Worm (Caenorhabditis elegans): ENCODE data around the gene W07G4.2.
A peak's percentile ranks its signal among the peaks of the same experiment; 100 is the strongest.

The W07G4.2 gene

DNA sequence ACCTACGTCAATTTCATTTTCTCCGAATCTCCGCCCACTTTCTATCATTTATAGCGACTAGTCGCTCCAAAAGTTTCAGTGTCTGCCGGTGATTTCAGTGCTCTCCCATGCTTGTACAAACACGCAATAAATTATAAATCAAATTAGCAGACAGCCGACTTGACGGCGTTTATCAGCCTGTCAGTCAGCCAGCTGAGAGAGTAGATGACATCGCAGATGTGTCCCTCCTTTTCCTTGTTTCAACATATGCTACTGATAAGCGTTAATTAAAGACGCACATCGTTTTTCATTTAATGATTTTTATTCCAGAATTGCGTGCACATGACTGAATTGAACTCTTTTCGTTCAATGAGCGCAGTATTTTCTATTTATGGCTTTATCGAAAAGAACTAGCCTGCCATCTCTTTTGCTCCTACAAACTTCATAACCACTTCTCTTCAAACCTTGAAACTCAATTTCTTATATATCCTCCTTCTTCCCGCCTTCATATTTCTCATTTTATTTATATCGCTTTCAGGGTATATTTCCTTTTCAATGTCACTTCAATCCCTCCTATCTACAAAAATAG lies 6.9 kb upstream of the W07G4.2 start, which contains the start of gene lap-2 (continued):
- peak; percentile 69 for TF ChIP-seq lin-13 (GFP tag; optimal IDR thresholded peaks at IDR 0.05)
- 0 out of 2 replicates have a peak, but pooled peaks have one; percentile 44 for TF ChIP-seq mdt-29 (GFP tag; IDR thresholded peaks at IDR 0.05)
- no peak for TF ChIP-seq zfp-2 (tag; optimal IDR thresholded peaks at IDR 0.05)
- TF ChIP-seq F49E8.2 (tag; optimal IDR thresholded peaks at IDR 0.05; ENCODE audit: borderline replicate concordance) = no peak
- no peak for TF ChIP-seq unc-130 (GFP tag; optimal IDR thresholded peaks at IDR 0.05)
- TF ChIP-seq ZK546.5 (tag; optimal IDR thresholded peaks at IDR 0.05) = no peak
- no peak for TF ChIP-seq unc-39 (tag; optimal IDR thresholded peaks at IDR 0.05)
- no peak; the same call in 1 of the 2 replicates for TF ChIP-seq lin-38 (GFP tag; IDR thresholded peaks at IDR 0.05)
- TF ChIP-seq ces-1 (GFP tag; optimal IDR thresholded peaks at IDR 0.05) = no peak
- TF ChIP-seq nhr-48 (tag; optimal IDR thresholded peaks at IDR 0.05) = peak; percentile 65
- TF ChIP-seq hlh-11 (tag; optimal IDR thresholded peaks at IDR 0.05) = peak; percentile 90
- TF ChIP-seq arid-1 (GFP tag; conservative IDR thresholded peaks at IDR 0.05) = no peak
- TF ChIP-seq mxl-2 (GFP tag; conservative IDR thresholded peaks at IDR 0.05) = no peak
- no peak for TF ChIP-seq nhr-25 (tag; optimal IDR thresholded peaks at IDR 0.05; ENCODE audit: borderline replicate concordance, insufficient read depth)
- TF ChIP-seq mep-1 (tag; optimal IDR thresholded peaks at IDR 0.05) = no peak
- TF ChIP-seq daf-16 (GFP tag; optimal IDR thresholded peaks at IDR 0.05) = peak in 1 of 2 experiments; percentile 47
- TF ChIP-seq daf-16 (tag; optimal IDR thresholded peaks at IDR 0.05) = peak; percentile 52
- peak; percentile 39 for TF ChIP-seq hlh-30 (tag; optimal IDR thresholded peaks at IDR 0.05; ENCODE audit: insufficient read depth)
- no peak for TF ChIP-seq jun-1 (tag; optimal IDR thresholded peaks at IDR 0.05)
- TF ChIP-seq saeg-2 (GFP tag; IDR thresholded peaks at IDR 0.05) = no peak
- peak; percentile 25 for TF ChIP-seq aha-1 (tag)
- no peak for TF ChIP-seq lin-39 (tag; optimal IDR thresholded peaks at IDR 0.05)
- TF ChIP-seq nhr-111 (GFP tag; optimal IDR thresholded peaks at IDR 0.05) = no peak
- no peak for TF ChIP-seq F37D6.2 (tag; optimal IDR thresholded peaks at IDR 0.05)
- no peak for TF ChIP-seq egl-43 (GFP tag; IDR thresholded peaks at IDR 0.05)
- TF ChIP-seq zag-1 (tag; optimal IDR thresholded peaks at IDR 0.05) = no peak
- TF ChIP-seq vab-7 (GFP tag; IDR thresholded peaks at IDR 0.05) = no peak
- no peak for TF ChIP-seq daf-8 (GFP tag; IDR thresholded peaks at IDR 0.05)
- TF ChIP-seq nhr-102 (tag; optimal IDR thresholded peaks at IDR 0.05) = peak; percentile 75
- no peak for TF ChIP-seq rbr-2 (tag; optimal IDR thresholded peaks at IDR 0.05)
- TF ChIP-seq nhr-11 (tag; optimal IDR thresholded peaks at IDR 0.05) = no peak
- TF ChIP-seq nhr-237 (tag; optimal IDR thresholded peaks at IDR 0.05) = no peak
- peak; percentile 96 for TF ChIP-seq tra-1 (GFP tag; IDR thresholded peaks at IDR 0.05)
- no peak for TF ChIP-seq snpc-4 (tag; optimal IDR thresholded peaks at IDR 0.05)
- TF ChIP-seq spr-3 (GFP tag; optimal IDR thresholded peaks at IDR 0.05) = no peak
- TF ChIP-seq lsy-2 (tag; optimal IDR thresholded peaks at IDR 0.05) = peak in 1 of 2 experiments; percentile 13
- TF ChIP-seq dpl-1 (GFP tag; optimal IDR thresholded peaks at IDR 0.05) = no peak
- no peak for TF ChIP-seq T20F7.1 (GFP tag; optimal IDR thresholded peaks at IDR 0.05)
- 0 out of 2 replicates have a peak, but pooled peaks have one; percentile 13 for TF ChIP-seq nhr-41 (GFP tag; IDR thresholded peaks at IDR 0.05)
- no peak for TF ChIP-seq T26A8.4 (GFP tag; IDR thresholded peaks at IDR 0.05)
- TF ChIP-seq F10B5.3 (tag; optimal IDR thresholded peaks at IDR 0.05) = no peak
- TF ChIP-seq Y48G9A.11 (GFP tag; IDR thresholded peaks at IDR 0.05) = no peak
- no peak for TF ChIP-seq snpc-1.2 (GFP tag; IDR thresholded peaks at IDR 0.05)
- no peak for TF ChIP-seq ztf-11 (tag; optimal IDR thresholded peaks at IDR 0.05)
- no peak for TF ChIP-seq F44E2.7 (GFP tag; IDR thresholded peaks at IDR 0.05)
- TF ChIP-seq php-3 (GFP tag; IDR thresholded peaks at IDR 0.05) = peak; percentile 97
- no peak for TF ChIP-seq nhr-10 (tag; optimal IDR thresholded peaks at IDR 0.05)
- no peak for TF ChIP-seq D1046.2 (GFP tag; IDR thresholded peaks at IDR 0.05)
- no peak for TF ChIP-seq madf-9 (GFP tag; conservative IDR thresholded peaks at IDR 0.05)
- no peak for TF ChIP-seq dmd-8 (GFP tag; IDR thresholded peaks at IDR 0.05)
- TF ChIP-seq madf-5 (GFP tag; IDR thresholded peaks at IDR 0.05) = no peak
- TF ChIP-seq lin-15B (tag; optimal IDR thresholded peaks at IDR 0.05) = no peak

Data from whole organism, L4 larva.